Worm (Caenorhabditis elegans): ENCODE results near the gene unc-30.
A peak's percentile ranks its signal among the peaks of the same experiment; 100 is the strongest.

Gene unc-30

ce11 chrIV:13118794-13119193, at the start of gene unc-30:
Gene unc-30, plus strand, starts transcription at chrIV:13118977.
- no peak for TF ChIP-seq sox-4 (tag; optimal IDR thresholded peaks at IDR 0.05)
- peak; percentile 3 for TF ChIP-seq nfya-1 (tag; optimal IDR thresholded peaks at IDR 0.05)

ce11 chrIV:13070142-13070541, 48.6 kb upstream of the unc-30 start, which contains the start of gene scl-7:
Gene scl-7, plus strand, starts transcription at chrIV:13070442.
- TF ChIP-seq ceh-19 (GFP tag; optimal IDR thresholded peaks at IDR 0.05) (no peak), sox-4 (tag; optimal IDR thresholded peaks at IDR 0.05) (no peak)

ce11 chrIV:13071445-13071844, 47.3 kb upstream of the unc-30 start, which contains the start of gene scl-8:
Gene scl-8, plus strand, starts transcription at chrIV:13071745.
- TF ChIP-seq dmd-4 (tag; optimal IDR thresholded peaks at IDR 0.05; ENCODE audit: borderline replicate concordance) (no peak), ceh-34 (tag; optimal IDR thresholded peaks at IDR 0.05) (no peak), unc-86 (tag; optimal IDR thresholded peaks at IDR 0.05) (no peak), T23F11.4 (GFP tag; optimal IDR thresholded peaks at IDR 0.05) (no peak), tbx-2 (tag; optimal IDR thresholded peaks at IDR 0.05) (no peak), syd-9 (tag; optimal IDR thresholded peaks at IDR 0.05) (no peak), dve-1 (tag; optimal IDR thresholded peaks at IDR 0.05) (no peak), hlh-30 (tag; optimal IDR thresholded peaks at IDR 0.05; ENCODE audit: insufficient read depth) (no peak), ceh-18 (tag; optimal IDR thresholded peaks at IDR 0.05) (no peak), ref-2 (tag; optimal IDR thresholded peaks at IDR 0.05) (no peak), ceh-30 (tag; optimal IDR thresholded peaks at IDR 0.05) (no peak), ceh-22 (tag; optimal IDR thresholded peaks at IDR 0.05) (no peak), lin-11 (tag; optimal IDR thresholded peaks at IDR 0.05) (no peak), gmeb-2 (tag; optimal IDR thresholded peaks at IDR 0.05) (no peak), ceh-24 (tag; optimal IDR thresholded peaks at IDR 0.05) (no peak), ceh-14 (tag; optimal IDR thresholded peaks at IDR 0.05) (no peak), nfya-1 (tag; optimal IDR thresholded peaks at IDR 0.05) (no peak)

- TF ChIP-seq eyg-1 (tag; optimal IDR thresholded peaks at IDR 0.05) (no peak), ceh-24 (tag; optimal IDR thresholded peaks at IDR 0.05) (no peak), hlh-30 (tag; optimal IDR thresholded peaks at IDR 0.05; ENCODE audit: insufficient read depth) (no peak), sox-2 (GFP tag; IDR thresholded peaks at IDR 0.05) (no peak), fkh-6 (tag; optimal IDR thresholded peaks at IDR 0.05) (no peak), hlh-13 (GFP tag; optimal IDR thresholded peaks at IDR 0.05) (no peak), madf-2 (tag; optimal IDR thresholded peaks at IDR 0.05) (no peak), ets-4 (tag; optimal IDR thresholded peaks at IDR 0.05) (no peak), sox-4 (tag; optimal IDR thresholded peaks at IDR 0.05) (no peak), nfya-1 (tag; optimal IDR thresholded peaks at IDR 0.05) (no peak), pag-3 (tag; optimal IDR thresholded peaks at IDR 0.05; ENCODE audit: borderline replicate concordance) (no peak), tbx-2 (tag; optimal IDR thresholded peaks at IDR 0.05) (no peak), C38D4.7 (GFP tag; optimal IDR thresholded peaks at IDR 0.05) (no peak), che-1 (tag; optimal IDR thresholded peaks at IDR 0.05) (no peak), unc-3 (GFP tag; conservative IDR thresholded peaks at IDR 0.05) (no peak), unc-3 (tag; optimal IDR thresholded peaks at IDR 0.05) (no peak)
Observed at ce11 chrIV:13075625-13076252, 43.0 kb upstream of the unc-30 start.

- TF ChIP-seq sdc-2 (tag; optimal IDR thresholded peaks at IDR 0.05) (no peak), sox-2 (GFP tag; IDR thresholded peaks at IDR 0.05) (no peak), unc-86 (tag; optimal IDR thresholded peaks at IDR 0.05) (no peak), unc-55 (GFP tag; optimal IDR thresholded peaks at IDR 0.05) (no peak), ceh-48 (tag; optimal IDR thresholded peaks at IDR 0.05) (no peak), unc-42 (tag; optimal IDR thresholded peaks at IDR 0.05) (no peak), K02D7.2 (tag; optimal IDR thresholded peaks at IDR 0.05) (no peak), Y22D7AL.16 (tag; optimal IDR thresholded peaks at IDR 0.05) (no peak), npax-4 (tag; optimal IDR thresholded peaks at IDR 0.05) (no peak), ets-4 (tag; optimal IDR thresholded peaks at IDR 0.05) (no peak)
Observed at ce11 chrIV:13076620-13077019, 42.2 kb upstream of the unc-30 start, which contains the start of gene C39E9.7. Gene C39E9.7, minus strand, starts transcription at chrIV:13076720.

All from whole organism, late embryonic.